Fruit fly (Drosophila melanogaster): ENCODE data around the gene SrpRalpha.

DNA sequence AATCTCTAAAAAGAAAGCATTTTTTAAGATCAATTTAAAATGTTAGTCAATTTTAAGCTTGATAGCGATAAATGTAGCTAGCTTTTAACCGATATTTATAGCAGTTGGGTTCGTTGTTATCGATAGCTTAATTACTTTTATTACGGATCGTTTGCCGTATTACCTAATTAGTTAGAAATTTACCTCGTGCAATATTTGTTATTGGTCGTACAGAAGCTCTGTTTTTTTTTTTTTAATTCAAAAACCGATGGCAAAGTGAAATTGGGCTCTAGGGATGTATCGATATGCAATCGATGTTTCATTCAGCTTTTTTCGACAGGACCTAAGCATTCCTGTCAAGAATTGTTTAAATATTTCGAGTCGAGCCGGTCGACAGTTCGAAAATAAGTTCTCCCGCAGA is 36.7 kb downstream of the SrpRalpha start, which contains the start of gene CG2061:
- TF ChIP-seq pan (optimal IDR thresholded peaks at IDR 0.05) (no peak), psq (optimal IDR thresholded peaks at IDR 0.05) (no peak)
